Fruit fly (Drosophila melanogaster) whole organism, prepupa: ENCODE data around the gene Tnks.

Source experiments
- CG31627 ChIP-seq: fragments of 200-800 bp; sonication (Bioruptor generic); optimal IDR thresholded peaks from 3 replicates; lab custom pipeline; 2016; ENCODE audit warnings: missing biosample characterization, missing genetic modification characterization
- CG32006 ChIP-seq: fragments of 200-800 bp; sonication (Bioruptor generic); optimal IDR thresholded peaks from 3 replicates; lab custom pipeline; 2017; ENCODE audit warnings: missing biosample characterization, mild to moderate bottlenecking, missing genetic modification characterization
- CG8319 ChIP-seq: fragments of 200-800 bp; sonication (Bioruptor generic); optimal IDR thresholded peaks from 3 replicates; lab custom pipeline; 2016; ENCODE audit warnings: missing biosample characterization, missing genetic modification characterization
- Eip75B ChIP-seq: fragments of 200-800 bp; sonication (Bioruptor generic); optimal IDR thresholded peaks from 3 replicates; lab custom pipeline; 2016; ENCODE audit warnings: missing biosample characterization, missing genetic modification characterization
- acj6 ChIP-seq: fragments of 200-800 bp; sonication (Bioruptor generic); optimal IDR thresholded peaks from 3 replicates; lab custom pipeline; 2016; ENCODE audit warnings: missing biosample characterization, missing genetic modification characterization
- eg ChIP-seq: fragments of 200-800 bp; sonication (Bioruptor generic); IDR thresholded peaks from 3 replicates; pipeline ENCODE4 v1.3.6; 2022; ENCODE audit warnings: missing biosample characterization, missing genetic modification characterization
- net ChIP-seq: fragments of 200-800 bp; sonication (Bioruptor generic); optimal IDR thresholded peaks from 3 replicates; lab custom pipeline; 2016; ENCODE audit warnings: missing biosample characterization, missing genetic modification characterization
- pdm3 ChIP-seq: fragments of 200-800 bp; sonication (Bioruptor generic); optimal IDR thresholded peaks from 3 replicates; lab custom pipeline; 2016; ENCODE audit warnings: missing biosample characterization, missing genetic modification characterization
- spab ChIP-seq: fragments of 200-800 bp; sonication (Bioruptor generic); optimal IDR thresholded peaks from 2 replicates; lab custom pipeline; 2017; ENCODE audit warnings: missing biosample characterization, mild to moderate bottlenecking, missing genetic modification characterization, missing genetic modification reagents

- no peak for TF ChIP-seq CG31627
- TF ChIP-seq acj6 (GFP tag; lab: Kevin White, UChicago), result no peak
- no peak for TF ChIP-seq Eip75B (GFP tag; lab: Kevin White, UChicago)
- no peak for TF ChIP-seq CG32006 (GFP tag; lab: Kevin White, UChicago)
- TF ChIP-seq pdm3 (GFP tag; lab: Kevin White, UChicago), result no peak
- no peak for TF ChIP-seq CG8319 (GFP tag; lab: Kevin White, UChicago)
- no peak for TF ChIP-seq spab (GFP tag; lab: Kevin White, UChicago)
- TF ChIP-seq eg (GFP tag; lab: Robert Waterston, UW), result no peak
- no peak for TF ChIP-seq net (GFP tag; lab: Kevin White, UChicago)
Measured at dm6 chr3R:25626625-25627275, 34.3 kb downstream of the Tnks start, which contains the start of gene Ssadh.
